Worm (Caenorhabditis elegans) whole organism, L1 larva: ENCODE measurements around the gene F09C12.8.
A peak's percentile ranks its signal among the peaks of the same experiment; 100 is the strongest.

Source experiments
- C16A3.4 ChIP-seq: fragments of 150-350 bp; optimal IDR thresholded peaks from 2 replicates; lab custom pipeline; 2014; ENCODE audit warnings: missing biosample characterization, missing genetic modification characterization
- Y116A8C.19 ChIP-seq: sonication (generic microtip); optimal IDR thresholded peaks from 2 replicates; lab custom pipeline; 2016; ENCODE audit warnings: missing compliant biosample characterization, missing genetic modification characterization, borderline replicate concordance
- aha-1 ChIP-seq: fragments of 150-350 bp; optimal IDR thresholded peaks from 2 replicates; lab custom pipeline; 2014; ENCODE audit warnings: missing biosample characterization, missing genetic modification characterization
- alr-1 ChIP-seq: fragments of 200-800 bp; sonication (Bioruptor generic); optimal IDR thresholded peaks from 2 replicates; lab custom pipeline; 2018; ENCODE audit warnings: borderline replicate concordance, mild to moderate bottlenecking, missing genetic modification characterization, missing compliant biosample characterization
- ama-1 ChIP-seq: fragments of 150-350 bp; optimal IDR thresholded peaks from 2 replicates; lab custom pipeline; 2014
- ceh-63 ChIP-seq: fragments of 200-800 bp; sonication (Bioruptor generic); optimal IDR thresholded peaks from 2 replicates; lab custom pipeline; 2018; ENCODE audit warnings: mild to moderate bottlenecking, missing genetic modification characterization, missing compliant biosample characterization
- ceh-8 ChIP-seq: fragments of 200-800 bp; sonication (Bioruptor generic); optimal IDR thresholded peaks from 2 replicates; lab custom pipeline; 2018; ENCODE audit warnings: mild to moderate bottlenecking, missing genetic modification characterization, moderate library complexity, missing compliant biosample characterization
- ceh-88 ChIP-seq: fragments of 200-800 bp; sonication (Bioruptor generic); IDR thresholded peaks from 2 replicates; pipeline ENCODE4 v1.3.6; 2022; ENCODE audit warnings: missing genetic modification characterization, missing compliant biosample characterization
- ceh-90 ChIP-seq: sonication (generic microtip); optimal IDR thresholded peaks from 2 replicates; lab custom pipeline; 2016; ENCODE audit warnings: missing genetic modification characterization, missing compliant biosample characterization
- ces-1 ChIP-seq: fragments of 150-350 bp; optimal IDR thresholded peaks from 2 replicates; lab custom pipeline; 2014; ENCODE audit warnings: missing biosample characterization, missing genetic modification reagents, missing genetic modification characterization
- dsc-1 ChIP-seq: sonication (generic microtip); optimal IDR thresholded peaks from 2 replicates; lab custom pipeline; 2016; ENCODE audit warnings: mild to moderate bottlenecking, missing genetic modification characterization, missing compliant biosample characterization
- efl-3 ChIP-seq: fragments of 200-800 bp; sonication (Bioruptor generic); optimal IDR thresholded peaks from 2 replicates; lab custom pipeline; 2018; ENCODE audit warnings: mild to moderate bottlenecking, missing genetic modification characterization, missing compliant biosample characterization
- egl-13 ChIP-seq: sonication (generic microtip); optimal IDR thresholded peaks from 2 replicates; lab custom pipeline; 2016; ENCODE audit warnings: missing genotype, missing genetic modification reagents, missing genetic modification characterization, missing compliant biosample characterization
- ets-5 ChIP-seq: fragments of 200-800 bp; sonication (Bioruptor generic); IDR thresholded peaks from 2 replicates; pipeline ENCODE4 v1.3.6; 2022; ENCODE audit warnings: missing genetic modification characterization, missing compliant biosample characterization
- fkh-10 ChIP-seq: sonication (generic microtip); optimal IDR thresholded peaks from 2 replicates; lab custom pipeline; 2017; ENCODE audit warnings: missing biosample characterization, missing genetic modification reagents, missing genetic modification characterization
- fkh-8 ChIP-seq: sonication (generic microtip); optimal IDR thresholded peaks from 2 replicates; lab custom pipeline; 2016; ENCODE audit warnings: mild to moderate bottlenecking, missing genetic modification characterization, missing compliant biosample characterization
- fos-1 ChIP-seq: fragments of 150-350 bp; optimal IDR thresholded peaks from 2 replicates; lab custom pipeline; 2014; ENCODE audit warnings: missing biosample characterization, missing genetic modification characterization
- hlh-17 ChIP-seq: fragments of 200-800 bp; sonication (Bioruptor generic); optimal IDR thresholded peaks from 2 replicates; lab custom pipeline; 2018; ENCODE audit warnings: missing genetic modification characterization, mild to moderate bottlenecking, missing compliant biosample characterization, moderate library complexity, borderline replicate concordance
- hlh-4 ChIP-seq: sonication (generic microtip); optimal IDR thresholded peaks from 2 replicates; lab custom pipeline; 2016; ENCODE audit warnings: mild to moderate bottlenecking, missing genetic modification characterization, missing compliant biosample characterization
- hpl-2 ChIP-seq: fragments of 150-350 bp; optimal IDR thresholded peaks from 2 replicates; lab custom pipeline; 2014; ENCODE audit warnings: missing biosample characterization, missing genetic modification reagents, missing genetic modification characterization
- irx-1 ChIP-seq: sonication (generic microtip); optimal IDR thresholded peaks from 2 replicates; lab custom pipeline; 2016; ENCODE audit warnings: missing genetic modification characterization, missing compliant biosample characterization
- isw-1 ChIP-seq: fragments of 200-800 bp; sonication (Bioruptor generic); IDR thresholded peaks from 2 replicates; pipeline ENCODE4 v1.3.6; 2022; ENCODE audit warnings: missing genetic modification characterization, missing compliant biosample characterization
- jun-1 ChIP-seq: fragments of 150-350 bp; optimal IDR thresholded peaks from 2 replicates; lab custom pipeline; 2014; ENCODE audit warnings: missing biosample characterization, missing genetic modification reagents, missing genetic modification characterization
- lin-13 ChIP-seq: fragments of 150-350 bp; optimal IDR thresholded peaks from 2 replicates; lab custom pipeline; 2014; ENCODE audit warnings: missing biosample characterization, missing genetic modification reagents, missing genetic modification characterization
- lin-15B ChIP-seq: fragments of 150-350 bp; sonication (generic microtip); optimal IDR thresholded peaks from 3 replicates; lab custom pipeline; 2014; ENCODE audit warnings: missing biosample characterization, missing genetic modification characterization
- lin-35 ChIP-seq, 2 experiments: fragments of 150-350 bp; optimal IDR thresholded peaks; 2 replicates each; lab custom pipeline; 2014; ENCODE audit warnings: missing biosample characterization in 2 of 2, missing genetic modification characterization in 2 of 2, missing genetic modification reagents in 2 of 2
- lir-3 ChIP-seq: sonication (generic microtip); optimal IDR thresholded peaks from 2 replicates; lab custom pipeline; 2016; ENCODE audit warnings: mild to moderate bottlenecking, missing genetic modification characterization, moderate library complexity, missing compliant biosample characterization; ENCODE audit not compliant: poor library complexity
- lsy-2 ChIP-seq, 2 experiments: fragments of 150-350 bp; optimal IDR thresholded peaks; 2 replicates each; lab custom pipeline; 2014; ENCODE audit warnings: missing biosample characterization in 2 of 2, missing genetic modification characterization in 2 of 2
- mab-9 ChIP-seq: fragments of 200-800 bp; sonication (Bioruptor generic); IDR thresholded peaks from 2 replicates; pipeline ENCODE4 v1.3.6; 2022; ENCODE audit warnings: missing genetic modification reagents, missing genetic modification characterization, missing compliant biosample characterization
- mdl-1 ChIP-seq, 2 experiments: fragments of 150-350 bp; optimal IDR thresholded peaks; 2 replicates each; lab custom pipeline; 2014 to 2017; ENCODE audit warnings: missing biosample characterization in 2 of 2, missing genetic modification characterization in 2 of 2, inconsistent platforms in 1 of 2
- mef-2 ChIP-seq: fragments of 150-350 bp; optimal IDR thresholded peaks from 2 replicates; lab custom pipeline; 2014; ENCODE audit warnings: missing biosample characterization, missing genetic modification characterization
- mep-1 ChIP-seq: fragments of 150-350 bp; optimal IDR thresholded peaks from 2 replicates; lab custom pipeline; 2014; ENCODE audit warnings: missing biosample characterization, missing genetic modification characterization
- nhr-12 ChIP-seq: sonication (generic microtip); optimal IDR thresholded peaks from 2 replicates; lab custom pipeline; 2017; ENCODE audit warnings: missing biosample characterization, missing genetic modification characterization
- nhr-20 ChIP-seq: sonication (generic microtip); optimal IDR thresholded peaks from 2 replicates; lab custom pipeline; 2016; ENCODE audit warnings: mild to moderate bottlenecking, missing genetic modification characterization, missing compliant biosample characterization
- nhr-237 ChIP-seq: fragments of 150-350 bp; optimal IDR thresholded peaks from 2 replicates; lab custom pipeline; 2014; ENCODE audit warnings: missing biosample characterization, missing genetic modification characterization
- nhr-28 ChIP-seq: fragments of 150-350 bp; optimal IDR thresholded peaks from 2 replicates; lab custom pipeline; 2014; ENCODE audit warnings: missing biosample characterization, missing genetic modification characterization
- nhr-71 ChIP-seq: sonication (generic microtip); optimal IDR thresholded peaks from 2 replicates; lab custom pipeline; 2016; ENCODE audit warnings: mild to moderate bottlenecking, missing genetic modification characterization, moderate library complexity, missing compliant biosample characterization
- nhr-76 ChIP-seq: sonication (generic microtip); optimal IDR thresholded peaks from 2 replicates; lab custom pipeline; 2017; ENCODE audit warnings: missing biosample characterization, missing genetic modification characterization
- nhr-84 ChIP-seq: sonication (generic microtip); optimal IDR thresholded peaks from 2 replicates; lab custom pipeline; 2017; ENCODE audit warnings: missing biosample characterization, missing genetic modification characterization
- nhr-85 ChIP-seq: sonication (generic microtip); peaks from one replicate; lab custom pipeline; 2016; ENCODE audit warnings: missing genetic modification characterization, inconsistent platforms, missing compliant biosample characterization
- snpc-4 ChIP-seq: fragments of 150-350 bp; optimal IDR thresholded peaks from 2 replicates; lab custom pipeline; 2014; ENCODE audit warnings: missing biosample characterization, missing genetic modification characterization
- snu-23 ChIP-seq: sonication (generic microtip); optimal IDR thresholded peaks from 2 replicates; lab custom pipeline; 2016; ENCODE audit warnings: missing genetic modification characterization, missing compliant biosample characterization
- sox-4 ChIP-seq: sonication (generic microtip); optimal IDR thresholded peaks from 2 replicates; lab custom pipeline; 2016; ENCODE audit warnings: missing genetic modification characterization, missing compliant biosample characterization
- sup-37 ChIP-seq: fragments of 200-800 bp; sonication (Bioruptor generic); optimal IDR thresholded peaks from 2 replicates; lab custom pipeline; 2018; ENCODE audit warnings: mild to moderate bottlenecking, missing genetic modification characterization, missing compliant biosample characterization
- swsn-7 ChIP-seq: sonication (generic microtip); optimal IDR thresholded peaks from 2 replicates; lab custom pipeline; 2016; ENCODE audit warnings: missing genetic modification characterization, missing compliant biosample characterization
- tbx-2 ChIP-seq: sonication (generic microtip); optimal IDR thresholded peaks from 2 replicates; lab custom pipeline; 2016; ENCODE audit warnings: missing genetic modification characterization, missing compliant biosample characterization
- tlp-1 ChIP-seq: fragments of 150-350 bp; optimal IDR thresholded peaks from 2 replicates; lab custom pipeline; 2014; ENCODE audit warnings: missing biosample characterization, missing genetic modification characterization
- unc-130 ChIP-seq: fragments of 150-350 bp; optimal IDR thresholded peaks from 2 replicates; lab custom pipeline; 2017; ENCODE audit warnings: missing biosample characterization, missing genetic modification characterization, inconsistent platforms
- unc-30 ChIP-seq: sonication (generic microtip); optimal IDR thresholded peaks from 2 replicates; lab custom pipeline; 2017; ENCODE audit warnings: missing biosample characterization, missing genetic modification characterization
- unc-62 ChIP-seq: fragments of 150-350 bp; optimal IDR thresholded peaks from 2 replicates; lab custom pipeline; 2014; ENCODE audit warnings: missing biosample characterization, missing genetic modification reagents, missing genetic modification characterization
- unc-86 ChIP-seq: sonication (generic microtip); optimal IDR thresholded peaks from 2 replicates; lab custom pipeline; 2016; ENCODE audit warnings: missing genetic modification characterization, missing compliant biosample characterization
- unc-98 ChIP-seq: fragments of 200-800 bp; sonication (Bioruptor generic); IDR thresholded peaks from 2 replicates; pipeline ENCODE4 v1.3.6; 2022; ENCODE audit warnings: missing genetic modification characterization, missing compliant biosample characterization
- zag-1 ChIP-seq: fragments of 150-350 bp; optimal IDR thresholded peaks from 2 replicates; lab custom pipeline; 2014; ENCODE audit warnings: missing biosample characterization, missing genetic modification characterization
- ztf-11 ChIP-seq, 2 experiments: sonication (generic microtip); optimal IDR thresholded peaks; 2 replicates each; lab custom pipeline; 2016 to 2017; ENCODE audit warnings: missing genetic modification characterization in 2 of 2, missing biosample characterization in 1 of 2, missing compliant biosample characterization in 1 of 2
- ztf-4 ChIP-seq: fragments of 150-350 bp; optimal IDR thresholded peaks from 2 replicates; lab custom pipeline; 2014; ENCODE audit warnings: missing biosample characterization, missing genetic modification characterization

Gene F09C12.8

ce11 chrII:5105020-5105419 is 7.2 kb upstream of the F09C12.8 start:
- TF ChIP-seq ets-5 (GFP tag; lab: Robert Waterston, UW) (no peak), ceh-8 (GFP tag; lab: Kevin White, UChicago) (no peak), snpc-4 (peak; percentile 37), hlh-17 (GFP tag; lab: Kevin White, UChicago) (no peak), isw-1 (GFP tag; lab: Robert Waterston, UW) (no peak), ces-1 (GFP tag; lab: Kevin White, UChicago) (no peak), unc-86 (tag; lab: Kevin White, UChicago) (peak; percentile 41), jun-1 (tag; lab: Kevin White, UChicago) (peak; percentile 38), tlp-1 (no peak), lin-15B (tag; lab: Kevin White, UChicago) (no peak), lin-35 (GFP tag; optimal IDR thresholded peaks at IDR 0.05; lab: Kevin White, UChicago) (peak; percentile 60 to 82), nhr-85 (tag; lab: Kevin White, UChicago) (peak; percentile 74), unc-62 (GFP tag; lab: Kevin White, UChicago) (no peak), egl-13 (tag; lab: Kevin White, UChicago) (no peak), snu-23 (GFP tag; lab: Kevin White, UChicago) (peak; percentile 76), tbx-2 (tag; lab: Kevin White, UChicago) (peak; percentile 55), ztf-4 (no peak), nhr-84 (tag; lab: Kevin White, UChicago) (no peak), ceh-90 (tag; lab: Kevin White, UChicago) (no peak), sox-4 (tag; lab: Kevin White, UChicago) (peak; percentile 8), lin-13 (GFP tag; lab: Kevin White, UChicago) (no peak), mep-1 (peak; percentile 78), nhr-71 (tag; lab: Kevin White, UChicago) (peak; percentile 73), nhr-76 (no peak), efl-3 (GFP tag; lab: Kevin White, UChicago) (peak; percentile 3), nhr-28 (tag; lab: Kevin White, UChicago) (no peak), swsn-7 (peak; percentile 63), unc-98 (GFP tag; lab: Robert Waterston, UW) (no peak), lsy-2 (tag; optimal IDR thresholded peaks at IDR 0.05; lab: Kevin White, UChicago) (peak; percentile 66 to 83), nhr-237 (no peak), hlh-4 (tag; lab: Kevin White, UChicago) (no peak), ceh-63 (GFP tag; lab: Kevin White, UChicago) (no peak), mef-2 (tag; lab: Kevin White, UChicago) (no peak), unc-130 (peak; percentile 36), ceh-88 (GFP tag; lab: Robert Waterston, UW) (peak; percentile 30; the same call in 1 of the 2 replicates), hpl-2 (GFP tag; lab: Kevin White, UChicago) (no peak), C16A3.4 (peak; percentile 86), mdl-1 (tag; optimal IDR thresholded peaks at IDR 0.05; lab: Kevin White, UChicago) (peak in 1 of 2 experiments; percentile 66), lir-3 (tag; lab: Kevin White, UChicago) (peak; percentile 59), aha-1 (tag; lab: Kevin White, UChicago) (no peak), mab-9 (GFP tag; lab: Robert Waterston, UW) (0 out of 2 replicates have a peak, but pooled peaks have one; percentile 38), alr-1 (tag; lab: Kevin White, UChicago) (no peak), nhr-12 (tag; lab: Kevin White, UChicago) (no peak), fkh-8 (tag; lab: Kevin White, UChicago) (peak; percentile 68), unc-30 (tag; lab: Kevin White, UChicago) (no peak), ztf-11 (tag; optimal IDR thresholded peaks at IDR 0.05; lab: Kevin White, UChicago) (peak in 1 of 2 experiments; percentile 32), Y116A8C.19 (tag; lab: Kevin White, UChicago) (no peak), nhr-20 (tag; lab: Kevin White, UChicago) (peak; percentile 72), sup-37 (GFP tag; lab: Kevin White, UChicago) (no peak), zag-1 (tag; lab: Kevin White, UChicago) (no peak), ama-1 (lab: Kevin White, UChicago) (peak; percentile 60), fos-1 (tag; lab: Kevin White, UChicago) (peak; percentile 76), irx-1 (peak; percentile 5), fkh-10 (GFP tag; lab: Kevin White, UChicago) (peak; percentile 51), dsc-1 (tag; lab: Kevin White, UChicago) (peak; percentile 75)
